Worm (Caenorhabditis elegans) whole organism, mixed stage, embryonic: ENCODE measurements around the gene sulp-3.

Source experiments
- M03D4.4 ChIP-seq: sonication (generic microtip); optimal IDR thresholded peaks from 2 replicates; lab custom pipeline; 2017; ENCODE audit warnings: mild to moderate bottlenecking, missing genetic modification characterization, missing compliant biosample characterization
- bed-3 ChIP-seq: fragments of 200-800 bp; sonication (Bioruptor generic); optimal IDR thresholded peaks from 3 replicates; lab custom pipeline; 2018; ENCODE audit warnings: mild to moderate bottlenecking, missing genetic modification characterization, moderate library complexity, missing compliant biosample characterization
- elt-1 ChIP-seq: sonication (generic microtip); optimal IDR thresholded peaks from 2 replicates; lab custom pipeline; 2017; ENCODE audit warnings: missing genetic modification characterization, mild to moderate bottlenecking, missing compliant biosample characterization, antibody characterized with exemption, moderate library complexity, borderline replicate concordance; ENCODE audit not compliant: insufficient read depth
- elt-3 ChIP-seq: fragments of 150-350 bp; optimal IDR thresholded peaks from 2 replicates; lab custom pipeline; 2014; ENCODE audit warnings: missing biosample characterization, missing genetic modification characterization
- lin-32 ChIP-seq: fragments of 200-800 bp; sonication (Bioruptor generic); optimal IDR thresholded peaks from 2 replicates; lab custom pipeline; 2018; ENCODE audit warnings: mild to moderate bottlenecking, missing genetic modification characterization, missing compliant biosample characterization
- lsy-2 ChIP-seq: fragments of 150-350 bp; optimal IDR thresholded peaks from 2 replicates; lab custom pipeline; 2014; ENCODE audit warnings: missing biosample characterization, missing genetic modification characterization
- nhr-2 ChIP-seq: fragments of 150-350 bp; optimal IDR thresholded peaks from 2 replicates; lab custom pipeline; 2014; ENCODE audit warnings: missing biosample characterization, missing genetic modification characterization
- nhr-28 ChIP-seq: fragments of 150-350 bp; optimal IDR thresholded peaks from 2 replicates; lab custom pipeline; 2014; ENCODE audit warnings: missing biosample characterization, missing genetic modification characterization
- ztf-11 ChIP-seq: fragments of 150-350 bp; optimal IDR thresholded peaks from 2 replicates; lab custom pipeline; 2014; ENCODE audit warnings: missing biosample characterization, missing genetic modification characterization

ce11 chrX:8422020-8422419, 13.9 kb upstream of the sulp-3 start, which contains the start of gene tag-123:
- no peak for TF ChIP-seq nhr-28 (tag; lab: Kevin White, UChicago)
- no peak for TF ChIP-seq nhr-2 (tag; lab: Kevin White, UChicago)
- peak; percentile 37 for TF ChIP-seq lsy-2
- TF ChIP-seq lin-32: no peak
- no peak for TF ChIP-seq ztf-11 (tag; lab: Kevin White, UChicago)
- TF ChIP-seq elt-1: no peak
- TF ChIP-seq bed-3 (GFP tag; lab: Kevin White, UChicago): no peak
- TF ChIP-seq M03D4.4 (tag; lab: Kevin White, UChicago): no peak
- TF ChIP-seq elt-3: no peak
